Fruit fly (Drosophila melanogaster) whole organism, embryonic: ENCODE data around the gene Ythdf.

ENCODE experiments used
- BtbVII ChIP-seq: fragments of 200-800 bp; sonication (Bioruptor generic); optimal IDR thresholded peaks from 3 replicates; lab custom pipeline; 2017; ENCODE audit warnings: missing biosample characterization, mild to moderate bottlenecking, missing genetic modification characterization
- CG10147 ChIP-seq: fragments of 200-800 bp; sonication (Bioruptor generic); optimal IDR thresholded peaks from 2 replicates; lab custom pipeline; 2019; ENCODE audit warnings: missing biosample characterization, mild to moderate bottlenecking, missing genetic modification characterization, moderate library complexity
- CG11456 ChIP-seq: fragments of 200-800 bp; sonication (Bioruptor generic); IDR thresholded peaks from 3 replicates; pipeline ENCODE4 v1.3.6; 2022; ENCODE audit warnings: missing biosample characterization, missing genetic modification characterization
- CG11560 ChIP-seq: fragments of 200-800 bp; sonication (Bioruptor generic); IDR thresholded peaks from 3 replicates; pipeline ENCODE4 v1.3.6; 2022; ENCODE audit warnings: missing biosample characterization, missing genetic modification characterization
- CG11723 ChIP-seq: fragments of 200-800 bp; sonication (Bioruptor generic); optimal IDR thresholded peaks from 2 replicates; lab custom pipeline; 2017; ENCODE audit warnings: missing biosample characterization, mild to moderate bottlenecking, missing genetic modification characterization
- CG1233 ChIP-seq: fragments of 200-800 bp; sonication (Bioruptor generic); optimal IDR thresholded peaks from 4 replicates; lab custom pipeline; 2018; ENCODE audit warnings: missing biosample characterization, mild to moderate bottlenecking, missing genetic modification characterization
- CG14710 ChIP-seq: fragments of 200-800 bp; sonication (Bioruptor generic); optimal IDR thresholded peaks from 3 replicates; lab custom pipeline; 2019; ENCODE audit warnings: missing biosample characterization, mild to moderate bottlenecking, missing genetic modification characterization, moderate library complexity
- CG15269 ChIP-seq: fragments of 200-800 bp; sonication (Bioruptor generic); optimal IDR thresholded peaks from 2 replicates; lab custom pipeline; 2018; ENCODE audit warnings: missing biosample characterization, mild to moderate bottlenecking, missing genetic modification characterization, moderate library complexity
- CG17385 ChIP-seq: fragments of 200-800 bp; sonication (Bioruptor generic); optimal IDR thresholded peaks from 3 replicates; lab custom pipeline; 2018; ENCODE audit warnings: missing biosample characterization, mild to moderate bottlenecking, missing genetic modification characterization
- CG2116 ChIP-seq: fragments of 200-800 bp; sonication (Bioruptor generic); optimal IDR thresholded peaks from 3 replicates; lab custom pipeline; 2018; ENCODE audit warnings: missing biosample characterization, mild to moderate bottlenecking, missing genetic modification characterization
- CG3065 ChIP-seq: fragments of 200-800 bp; sonication (Bioruptor generic); optimal IDR thresholded peaks from 2 replicates; lab custom pipeline; 2016; ENCODE audit warnings: missing biosample characterization, missing genetic modification characterization
- CG31388 ChIP-seq: fragments of 200-800 bp; sonication (Bioruptor generic); optimal IDR thresholded peaks from 2 replicates; lab custom pipeline; 2016; ENCODE audit warnings: missing biosample characterization, missing genetic modification characterization
- CG43689 ChIP-seq: fragments of 200-800 bp; sonication (Bioruptor generic); IDR thresholded peaks from 2 replicates; pipeline ENCODE4 v1.3.6; 2022; ENCODE audit warnings: missing biosample characterization, missing genetic modification characterization
- CG6654 ChIP-seq: fragments of 200-800 bp; sonication (Bioruptor generic); optimal IDR thresholded peaks from 2 replicates; lab custom pipeline; 2017; ENCODE audit warnings: missing biosample characterization, mild to moderate bottlenecking, missing genetic modification characterization
- CG6689 ChIP-seq: fragments of 200-800 bp; sonication (Bioruptor generic); IDR thresholded peaks from 2 replicates; pipeline ENCODE4 v1.3.6; 2022; ENCODE audit warnings: missing biosample characterization, missing genetic modification characterization
- CG8281 ChIP-seq: fragments of 200-800 bp; sonication (Bioruptor generic); optimal IDR thresholded peaks from 2 replicates; lab custom pipeline; 2018; ENCODE audit warnings: missing biosample characterization, mild to moderate bottlenecking, missing genetic modification characterization, moderate library complexity
- Dip3 ChIP-seq: fragments of 200-800 bp; sonication (Bioruptor generic); optimal IDR thresholded peaks from 3 replicates; lab custom pipeline; 2016; ENCODE audit warnings: missing biosample characterization, missing genetic modification characterization
- Fer3 ChIP-seq: fragments of 200-800 bp; sonication (Bioruptor generic); optimal IDR thresholded peaks from 2 replicates; lab custom pipeline; 2018; ENCODE audit warnings: missing biosample characterization, mild to moderate bottlenecking, missing genetic modification characterization, moderate library complexity
- GATAe ChIP-seq: fragments of 200-800 bp; sonication (Bioruptor generic); conservative IDR thresholded peaks from 2 replicates; pipeline ENCODE4 v1.3.6; 2022; ENCODE audit warnings: missing biosample characterization, missing genetic modification characterization
- HLH4C ChIP-seq: fragments of 200-800 bp; sonication (Bioruptor generic); IDR thresholded peaks from 3 replicates; pipeline ENCODE4 v1.3.6; 2022; ENCODE audit warnings: missing biosample characterization, missing genetic modification characterization; ENCODE audit not compliant: partially characterized antibody
- Hsf ChIP-seq: fragments of 200-800 bp; sonication (Bioruptor generic); optimal IDR thresholded peaks from 3 replicates; lab custom pipeline; 2016; ENCODE audit warnings: missing biosample characterization, missing genetic modification characterization
- Kr ChIP-seq: fragments of 200-800 bp; sonication (Bioruptor generic); optimal IDR thresholded peaks from 2 replicates; lab custom pipeline; 2017; ENCODE audit warnings: missing biosample characterization, mild to moderate bottlenecking, missing genetic modification characterization
- MESR4 ChIP-seq: fragments of 200-800 bp; sonication (Bioruptor generic); optimal IDR thresholded peaks from 2 replicates; lab custom pipeline; 2018; ENCODE audit warnings: missing biosample characterization, mild to moderate bottlenecking, missing genetic modification characterization, moderate library complexity
- Med ChIP-seq: fragments of 200-800 bp; sonication (Bioruptor generic); peaks from one replicate; lab custom pipeline; 2016; ENCODE audit warnings: missing biosample characterization, missing genetic modification characterization, mild to moderate bottlenecking, inconsistent platforms, moderate library complexity
- Nf-YC ChIP-seq: fragments of 200-800 bp; optimal IDR thresholded peaks from 3 replicates; lab custom pipeline; 2019; ENCODE audit warnings: missing biosample characterization, mild to moderate bottlenecking, missing genetic modification characterization, moderate library complexity
- Opbp ChIP-seq: fragments of 200-800 bp; sonication (Bioruptor generic); IDR thresholded peaks from 3 replicates; pipeline ENCODE4 v1.3.6; 2022; ENCODE audit warnings: missing biosample characterization, missing genetic modification characterization; ENCODE audit not compliant: partially characterized antibody
- Pdp1 ChIP-seq, 2 experiments: fragments of 200-800 bp; sonication (Bioruptor generic); optimal IDR thresholded peaks; 3 replicates each; lab custom pipeline; 2016; ENCODE audit warnings: missing biosample characterization in 2 of 2, missing genetic modification characterization in 2 of 2, mild to moderate bottlenecking in 1 of 2, moderate library complexity in 1 of 2
- Rfx ChIP-seq: fragments of 200-800 bp; sonication (Bioruptor generic); IDR thresholded peaks from 2 replicates; pipeline ENCODE4 v1.3.6; 2022; ENCODE audit warnings: missing biosample characterization, missing genetic modification characterization
- Spps ChIP-seq: fragments of 200-800 bp; sonication (Bioruptor generic); optimal IDR thresholded peaks from 2 replicates; lab custom pipeline; 2018; ENCODE audit warnings: missing biosample characterization, mild to moderate bottlenecking, missing genetic modification characterization
- Usf ChIP-seq: fragments of 200-800 bp; sonication (Bioruptor generic); optimal IDR thresholded peaks from 2 replicates; lab custom pipeline; 2017; ENCODE audit warnings: missing genotype, missing biosample characterization, missing genetic modification characterization
- Vsx1 ChIP-seq: fragments of 200-800 bp; sonication (Bioruptor generic); optimal IDR thresholded peaks from 2 replicates; lab custom pipeline; 2017; ENCODE audit warnings: missing biosample characterization, mild to moderate bottlenecking, missing genetic modification characterization, missing genetic modification reagents
- cad ChIP-seq: fragments of >200 bp; optimal IDR thresholded peaks from 2 replicates; lab custom pipeline; 2017; ENCODE audit warnings: missing biosample characterization, missing genetic modification characterization
- caup ChIP-seq: fragments of 200-800 bp; sonication (Bioruptor generic); optimal IDR thresholded peaks from 3 replicates; lab custom pipeline; 2017; ENCODE audit warnings: missing biosample characterization, mild to moderate bottlenecking, missing genetic modification characterization, moderate library complexity; ENCODE audit not compliant: severe bottlenecking
- chm ChIP-seq: fragments of 200-800 bp; sonication (Bioruptor generic); IDR thresholded peaks from 2 replicates; pipeline ENCODE4 v1.3.6; 2022; ENCODE audit warnings: missing biosample characterization, missing genetic modification characterization
- croc ChIP-seq: fragments of 200-800 bp; sonication (Bioruptor generic); conservative IDR thresholded peaks from 3 replicates; pipeline ENCODE4 v1.3.6; 2022; ENCODE audit warnings: missing biosample characterization, missing genetic modification characterization
- emc ChIP-seq: fragments of 200-800 bp; sonication (Bioruptor generic); optimal IDR thresholded peaks from 2 replicates; lab custom pipeline; 2016; ENCODE audit warnings: missing biosample characterization, missing genetic modification characterization
- esg ChIP-seq: fragments of 200-800 bp; sonication (Bioruptor generic); conservative IDR thresholded peaks from 2 replicates; pipeline ENCODE4 v1.3.6; 2022; ENCODE audit warnings: missing biosample characterization, missing genetic modification characterization
- ewg ChIP-seq: fragments of 200-800 bp; sonication (Bioruptor generic); optimal IDR thresholded peaks from 3 replicates; lab custom pipeline; 2017; ENCODE audit warnings: mild to moderate bottlenecking, missing biosample characterization, missing genetic modification reagents, missing genetic modification characterization
- fd3F ChIP-seq: fragments of 200-800 bp; sonication (Bioruptor generic); optimal IDR thresholded peaks from 2 replicates; lab custom pipeline; 2018; ENCODE audit warnings: missing biosample characterization, mild to moderate bottlenecking, missing genetic modification characterization, moderate library complexity
- mld ChIP-seq: fragments of 200-800 bp; sonication (Bioruptor generic); IDR thresholded peaks from 3 replicates; pipeline ENCODE4 v1.3.6; 2022; ENCODE audit warnings: missing biosample characterization, missing genetic modification characterization; ENCODE audit not compliant: partially characterized antibody
- nmo ChIP-seq: fragments of 200-800 bp; sonication (Bioruptor generic); optimal IDR thresholded peaks from 2 replicates; lab custom pipeline; 2018; ENCODE audit warnings: missing biosample characterization, mild to moderate bottlenecking, missing genetic modification characterization, moderate library complexity
- pan ChIP-seq, 4 experiments: fragments of >200 bp in 3 of 4; fragments of 200-800 bp in 1 of 4; sonication (Bioruptor generic) in 1 of 4; optimal IDR thresholded peaks in 3 of 4; IDR thresholded peaks in 1 of 4; 2 replicates each; pipeline versions ENCODE4 v1.3.6 to Lab custom; 2017 to 2022; ENCODE audit warnings: missing biosample characterization in 2 of 4, missing genetic modification characterization in 2 of 4, mixed read lengths in 1 of 4
- pb ChIP-seq: fragments of 200-800 bp; sonication (Bioruptor generic); optimal IDR thresholded peaks from 3 replicates; lab custom pipeline; 2016; ENCODE audit warnings: missing biosample characterization, missing genetic modification characterization
- pfk ChIP-seq: fragments of 200-800 bp; sonication (Bioruptor generic); optimal IDR thresholded peaks from 2 replicates; lab custom pipeline; 2018; ENCODE audit warnings: missing biosample characterization, mild to moderate bottlenecking, missing genetic modification characterization, moderate library complexity
- slou ChIP-seq: fragments of 200-800 bp; sonication (Bioruptor generic); optimal IDR thresholded peaks from 3 replicates; lab custom pipeline; 2016; ENCODE audit warnings: missing biosample characterization, missing genetic modification characterization

Ythdf gene

dm6 chr3R:25027281-25028219 is 11.5 kb downstream of the Ythdf start (continued):
- TF ChIP-seq CG6689 (GFP tag; lab: Robert Waterston, UW) = 0 out of 2 replicates have a peak, but pooled peaks have one; percentile 28
- peak; percentile 76 for TF ChIP-seq GATAe (GFP tag; lab: Robert Waterston, UW)
- TF ChIP-seq CG17385 (GFP tag; lab: Kevin White, UChicago) = peak; percentile 57
- no peak; the same call in 1 of the 2 replicates for TF ChIP-seq esg (GFP tag; lab: Robert Waterston, UW)
- peak; percentile 47; the same call in 1 of the 2 replicates for TF ChIP-seq Rfx (GFP tag; lab: Robert Waterston, UW)
- no peak for TF ChIP-seq CG8281 (tag; lab: Kevin White, UChicago)
- TF ChIP-seq slou (GFP tag; lab: Kevin White, UChicago) = no peak
- TF ChIP-seq cad = no peak
- no peak for TF ChIP-seq CG2116
- TF ChIP-seq ewg = no peak
- peak; percentile 43 for TF ChIP-seq Nf-YC (tag; lab: Kevin White, UChicago)
- TF ChIP-seq Hsf = peak; percentile 29
- TF ChIP-seq Pdp1 (GFP tag; optimal IDR thresholded peaks at IDR 0.05; lab: Kevin White, UChicago) = peak in 1 of 2 experiments; percentile 8
- TF ChIP-seq CG1233 (GFP tag; lab: Kevin White, UChicago) = no peak
- no peak for TF ChIP-seq Vsx1 (GFP tag; lab: Kevin White, UChicago)
- TF ChIP-seq pan (optimal IDR thresholded peaks at IDR 0.05; lab: Kevin White, UChicago) = no peak
- TF ChIP-seq pan (GFP tag; optimal IDR thresholded peaks at IDR 0.05 in 1 of 2, IDR thresholded peaks at IDR 0.05 in 1 of 2) = peak in 1 of 2 experiments; percentile 9
- peak; percentile 70 for TF ChIP-seq Med (GFP tag; lab: Kevin White, UChicago)

- peak; percentile 94 for TF ChIP-seq nmo
- peak; percentile 90 for TF ChIP-seq CG10147 (GFP tag; lab: Kevin White, UChicago)
- peak; percentile 91 for TF ChIP-seq fd3F (GFP tag; lab: Kevin White, UChicago)
- TF ChIP-seq HLH4C = peak; percentile 84
- peak; percentile 94 for TF ChIP-seq caup (GFP tag; lab: Kevin White, UChicago)
- peak; percentile 97 for TF ChIP-seq CG11456 (GFP tag; lab: Robert Waterston, UW)
- peak; percentile 87 for TF ChIP-seq CG3065 (GFP tag; lab: Kevin White, UChicago)
- TF ChIP-seq Usf = peak; percentile 84
- peak; percentile 29 for TF ChIP-seq pfk
- TF ChIP-seq pb (GFP tag; lab: Kevin White, UChicago) = peak; percentile 69
- peak; percentile 79 for TF ChIP-seq croc (GFP tag; lab: Robert Waterston, UW)
- peak; percentile 71 for TF ChIP-seq CG31388 (GFP tag; lab: Kevin White, UChicago)
- peak; percentile 94 for TF ChIP-seq CG14710 (tag; lab: Kevin White, UChicago)
- TF ChIP-seq Fer3 (tag; lab: Kevin White, UChicago) = peak; percentile 94
- TF ChIP-seq chm (GFP tag; lab: Robert Waterston, UW) = peak; percentile 95
- peak; percentile 88 for TF ChIP-seq esg (GFP tag; lab: Robert Waterston, UW)
- peak; percentile 82 for TF ChIP-seq emc
- peak; percentile 83 for TF ChIP-seq Spps
- TF ChIP-seq MESR4 (GFP tag; lab: Kevin White, UChicago) = peak; percentile 93
- TF ChIP-seq CG15269 (tag; lab: Kevin White, UChicago) = peak; percentile 94
- TF ChIP-seq CG6654 (GFP tag; lab: Kevin White, UChicago) = peak; percentile 72
- peak; percentile 83 for TF ChIP-seq BtbVII (GFP tag; lab: Kevin White, UChicago)
- peak; percentile 59; the same call in 2 of the 3 replicates for TF ChIP-seq mld
- no peak for TF ChIP-seq Kr (GFP tag; lab: Kevin White, UChicago)
- TF ChIP-seq CG43689 (GFP tag; lab: Robert Waterston, UW) = peak; percentile 79
- TF ChIP-seq Opbp (GFP tag; lab: Robert Waterston, UW) = peak; percentile 65; the same call in 1 of the 3 replicates
- TF ChIP-seq CG11723 (GFP tag; lab: Kevin White, UChicago) = no peak
- TF ChIP-seq CG11560 (tag; lab: Robert Waterston, UW) = peak; percentile 81
- peak; percentile 94 for TF ChIP-seq Dip3 (GFP tag; lab: Kevin White, UChicago)
These were observed 14.0 kb downstream of the Ythdf start, which contains the start of the genes EMC6 and Hr96 for dm6 chr3R:25024895-25025557. TSS of gene EMC6 (minus strand) at chr3R:25025017. TSS of gene Hr96 (plus strand) at chr3R:25025235.
